Worm (Caenorhabditis elegans) whole organism, early embryonic: Measurements from ENCODE around the gene twk-24.

Experiments used
- F13C5.2 ChIP-seq: sonication (generic microtip); optimal IDR thresholded peaks from 2 replicates; lab custom pipeline; 2017; ENCODE audit warnings: mild to moderate bottlenecking, missing genetic modification characterization, inconsistent platforms, missing compliant biosample characterization
- ama-1 ChIP-seq: fragments of 150-350 bp; optimal IDR thresholded peaks from 2 replicates; lab custom pipeline; 2014
- ets-7 ChIP-seq: sonication (generic microtip); optimal IDR thresholded peaks from 2 replicates; lab custom pipeline; 2016; ENCODE audit warnings: missing genotype, missing genetic modification characterization, missing compliant biosample characterization
- flt-1 ChIP-seq: fragments of 200-800 bp; sonication (Bioruptor generic); IDR thresholded peaks from 2 replicates; pipeline ENCODE4 v1.3.6; 2022; ENCODE audit warnings: missing genetic modification characterization, missing compliant biosample characterization
- hmbx-1 ChIP-seq: sonication (generic microtip); optimal IDR thresholded peaks from 2 replicates; lab custom pipeline; 2016; ENCODE audit warnings: mild to moderate bottlenecking, missing genetic modification characterization, missing compliant biosample characterization
- hmg-4 ChIP-seq: fragments of 200-800 bp; sonication (Bioruptor generic); optimal IDR thresholded peaks from 2 replicates; lab custom pipeline; 2018; ENCODE audit warnings: mild to moderate bottlenecking, missing genetic modification characterization, missing compliant biosample characterization
- hnd-1 ChIP-seq: sonication (generic microtip); optimal IDR thresholded peaks from 2 replicates; lab custom pipeline; 2016; ENCODE audit warnings: missing genetic modification characterization, missing compliant biosample characterization
- pes-1 ChIP-seq: fragments of 200-800 bp; sonication (Bioruptor generic); IDR thresholded peaks from 2 replicates; pipeline ENCODE4 v1.3.6; 2022; ENCODE audit warnings: missing genetic modification reagents, missing genetic modification characterization, missing compliant biosample characterization
- scrt-1 ChIP-seq: fragments of 200-800 bp; sonication (Bioruptor generic); IDR thresholded peaks from 2 replicates; pipeline ENCODE4 v1.3.6; 2022; ENCODE audit warnings: missing genetic modification characterization, missing compliant biosample characterization
- tbx-11 ChIP-seq: fragments of 200-800 bp; sonication (Bioruptor generic); IDR thresholded peaks from 2 replicates; pipeline ENCODE4 v1.3.6; 2022; ENCODE audit warnings: missing genetic modification characterization, missing compliant biosample characterization
- tbx-37 ChIP-seq: fragments of 200-800 bp; sonication (Bioruptor generic); conservative IDR thresholded peaks from 2 replicates; pipeline ENCODE4 v1.3.6; 2022; ENCODE audit warnings: missing genetic modification reagents, missing genetic modification characterization, missing compliant biosample characterization

ce11 chrV:12300166-12300565 lies 31.0 kb upstream of the twk-24 start:
- TF ChIP-seq tbx-37 (GFP tag; lab: Robert Waterston, UW) (no peak), pes-1 (no peak), ets-7 (tag; lab: Kevin White, UChicago) (no peak), ama-1 (lab: Kevin White, UChicago) (no peak), hmbx-1 (no peak), F13C5.2 (no peak), hnd-1 (no peak), hmg-4 (GFP tag; lab: Kevin White, UChicago) (no peak), tbx-11 (GFP tag; lab: Robert Waterston, UW) (no peak), scrt-1 (GFP tag; lab: Robert Waterston, UW) (no peak), flt-1 (GFP tag; lab: Robert Waterston, UW) (no peak)
